Fruit fly (Drosophila melanogaster) whole organism, embryonic: Measurements from ENCODE around the gene CG43672.

Source experiments
- Abd-B ChIP-seq: fragments of 200-800 bp; sonication (Bioruptor generic); optimal IDR thresholded peaks from 2 replicates; lab custom pipeline; 2018; ENCODE audit warnings: missing biosample characterization, mild to moderate bottlenecking, missing genetic modification characterization, moderate library complexity
- Aef1 ChIP-seq: fragments of 200-800 bp; sonication (Bioruptor generic); IDR thresholded peaks from 3 replicates; pipeline ENCODE4 v1.3.6; 2022; ENCODE audit warnings: missing biosample characterization, missing genetic modification characterization
- CG10321 ChIP-seq: fragments of 200-800 bp; sonication (Bioruptor generic); IDR thresholded peaks from 2 replicates; pipeline ENCODE4 v1.3.6; 2022; ENCODE audit warnings: missing biosample characterization, missing genetic modification characterization
- CG10543 ChIP-seq: fragments of 200-800 bp; sonication (Bioruptor generic); optimal IDR thresholded peaks from 3 replicates; lab custom pipeline; 2017; ENCODE audit warnings: missing biosample characterization, mild to moderate bottlenecking, missing genetic modification characterization, moderate library complexity
- CG12236 ChIP-seq: fragments of 200-800 bp; sonication (Bioruptor generic); optimal IDR thresholded peaks from 2 replicates; lab custom pipeline; 2016; ENCODE audit warnings: missing biosample characterization, missing genetic modification characterization
- CG12299 ChIP-seq: fragments of 200-800 bp; sonication (Bioruptor generic); optimal IDR thresholded peaks from 2 replicates; lab custom pipeline; 2018; ENCODE audit warnings: missing biosample characterization, mild to moderate bottlenecking, missing genetic modification characterization
- CG1233 ChIP-seq: fragments of 200-800 bp; sonication (Bioruptor generic); optimal IDR thresholded peaks from 4 replicates; lab custom pipeline; 2018; ENCODE audit warnings: missing biosample characterization, mild to moderate bottlenecking, missing genetic modification characterization
- CG17568 ChIP-seq: fragments of 200-800 bp; sonication (Bioruptor generic); optimal IDR thresholded peaks from 2 replicates; lab custom pipeline; 2018; ENCODE audit warnings: missing biosample characterization, mild to moderate bottlenecking, missing genetic modification characterization, moderate library complexity
- CG17829 ChIP-seq: fragments of 200-800 bp; optimal IDR thresholded peaks from 2 replicates; lab custom pipeline; 2019; ENCODE audit warnings: missing biosample characterization, mild to moderate bottlenecking, missing genetic modification characterization, moderate library complexity
- CG34376 ChIP-seq: fragments of 200-800 bp; sonication (Bioruptor generic); optimal IDR thresholded peaks from 2 replicates; lab custom pipeline; 2018; ENCODE audit warnings: missing biosample characterization, mild to moderate bottlenecking, missing genetic modification characterization
- CG43689 ChIP-seq: fragments of 200-800 bp; sonication (Bioruptor generic); IDR thresholded peaks from 2 replicates; pipeline ENCODE4 v1.3.6; 2022; ENCODE audit warnings: missing biosample characterization, missing genetic modification characterization
- CG6175 ChIP-seq: fragments of 200-800 bp; sonication (Bioruptor generic); IDR thresholded peaks from 3 replicates; pipeline ENCODE4 v1.3.6; 2022; ENCODE audit warnings: missing biosample characterization, missing genetic modification characterization
- CG6654 ChIP-seq: fragments of 200-800 bp; sonication (Bioruptor generic); optimal IDR thresholded peaks from 2 replicates; lab custom pipeline; 2017; ENCODE audit warnings: missing biosample characterization, mild to moderate bottlenecking, missing genetic modification characterization
- CG8359 ChIP-seq: fragments of 200-800 bp; sonication (Bioruptor generic); optimal IDR thresholded peaks from 2 replicates; lab custom pipeline; 2017; ENCODE audit warnings: missing biosample characterization, mild to moderate bottlenecking, missing genetic modification characterization, borderline replicate concordance
- CG8944 ChIP-seq: fragments of 200-800 bp; sonication (Bioruptor generic); optimal IDR thresholded peaks from 3 replicates; lab custom pipeline; 2016; ENCODE audit warnings: missing biosample characterization, missing genetic modification characterization
- CG9215 ChIP-seq: fragments of 200-800 bp; sonication (Bioruptor generic); IDR thresholded peaks from 2 replicates; pipeline ENCODE4 v1.3.6; 2022; ENCODE audit warnings: missing biosample characterization, missing genetic modification characterization
- CrebB ChIP-seq: fragments of 200-800 bp; sonication (Bioruptor generic); optimal IDR thresholded peaks from 3 replicates; lab custom pipeline; 2018; ENCODE audit warnings: missing biosample characterization, mild to moderate bottlenecking, missing genetic modification characterization
- D ChIP-seq, 2 experiments: fragments of 200-800 bp in 1 of 2; fragments of >200 bp in 1 of 2; sonication (Bioruptor generic) in 1 of 2; optimal IDR thresholded peaks; 2 replicates in 1 of 2; 3 replicates in 1 of 2; lab custom pipeline; 2017; ENCODE audit warnings: mild to moderate bottlenecking in 1 of 2, missing biosample characterization in 1 of 2, missing genetic modification characterization in 1 of 2, missing genetic modification reagents in 1 of 2
- Dip2 ChIP-seq: fragments of 200-800 bp; sonication (Bioruptor generic); IDR thresholded peaks from 2 replicates; pipeline ENCODE4 v1.3.6; 2022; ENCODE audit warnings: missing biosample characterization, missing genetic modification characterization
- Fer2 ChIP-seq: fragments of 200-800 bp; sonication (Bioruptor generic); optimal IDR thresholded peaks from 2 replicates; lab custom pipeline; 2018; ENCODE audit warnings: missing biosample characterization, mild to moderate bottlenecking, missing genetic modification characterization, moderate library complexity
- Hr78 ChIP-seq, 2 experiments: fragments of 200-800 bp in 1 of 2; fragments of >200 bp in 1 of 2; sonication (Bioruptor generic) in 1 of 2; optimal IDR thresholded peaks; 2 replicates each; lab custom pipeline; 2017 to 2019; ENCODE audit warnings: missing biosample characterization in 2 of 2, missing genetic modification characterization in 2 of 2, mild to moderate bottlenecking in 1 of 2, moderate library complexity in 1 of 2
- Kr ChIP-seq: fragments of 200-800 bp; sonication (Bioruptor generic); optimal IDR thresholded peaks from 2 replicates; lab custom pipeline; 2017; ENCODE audit warnings: missing biosample characterization, mild to moderate bottlenecking, missing genetic modification characterization
- Lhr ChIP-seq: fragments of 200-800 bp; sonication (Bioruptor generic); optimal IDR thresholded peaks from 3 replicates; lab custom pipeline; 2017; ENCODE audit warnings: mild to moderate bottlenecking, missing biosample characterization, missing genetic modification reagents, missing genetic modification characterization
- MBD-R2 ChIP-seq: fragments of 200-800 bp; sonication (Bioruptor generic); IDR thresholded peaks from 2 replicates; pipeline ENCODE4 v1.3.6; 2022; ENCODE audit warnings: missing biosample characterization, missing genetic modification characterization
- Mad ChIP-seq: fragments of 200-800 bp; sonication (Bioruptor generic); optimal IDR thresholded peaks from 2 replicates; lab custom pipeline; 2016; ENCODE audit warnings: missing biosample characterization, missing genetic modification characterization
- Pdp1 ChIP-seq, 2 experiments: fragments of 200-800 bp; sonication (Bioruptor generic); optimal IDR thresholded peaks; 3 replicates each; lab custom pipeline; 2016; ENCODE audit warnings: missing biosample characterization in 2 of 2, missing genetic modification characterization in 2 of 2, mild to moderate bottlenecking in 1 of 2, moderate library complexity in 1 of 2
- Ptx1 ChIP-seq: fragments of 200-800 bp; sonication (Bioruptor generic); IDR thresholded peaks from 2 replicates; pipeline ENCODE4 v1.3.6; 2022; ENCODE audit warnings: missing biosample characterization, missing genetic modification characterization
- Sox102F ChIP-seq: fragments of 200-800 bp; sonication (Bioruptor generic); optimal IDR thresholded peaks from 2 replicates; lab custom pipeline; 2018; ENCODE audit warnings: missing biosample characterization, mild to moderate bottlenecking, missing genetic modification characterization, moderate library complexity
- Vsx1 ChIP-seq: fragments of 200-800 bp; sonication (Bioruptor generic); optimal IDR thresholded peaks from 2 replicates; lab custom pipeline; 2017; ENCODE audit warnings: missing biosample characterization, mild to moderate bottlenecking, missing genetic modification characterization, missing genetic modification reagents
- ap ChIP-seq: fragments of 200-800 bp; sonication (Bioruptor generic); IDR thresholded peaks from 2 replicates; pipeline ENCODE4 v1.3.6; 2022; ENCODE audit warnings: missing biosample characterization, missing genetic modification characterization
- cas ChIP-seq: fragments of 200-800 bp; sonication (Bioruptor generic); IDR thresholded peaks from 2 replicates; pipeline ENCODE4 v1.3.6; 2022; ENCODE audit warnings: missing biosample characterization, missing genetic modification characterization
- cato ChIP-seq: fragments of 200-800 bp; sonication (Bioruptor generic); optimal IDR thresholded peaks from 2 replicates; lab custom pipeline; 2016; ENCODE audit warnings: missing biosample characterization, missing genetic modification characterization, borderline replicate concordance
- chn ChIP-seq: fragments of 200-800 bp; sonication (Bioruptor generic); optimal IDR thresholded peaks from 2 replicates; lab custom pipeline; 2016; ENCODE audit warnings: missing biosample characterization, missing genetic modification characterization
- crp ChIP-seq, 2 experiments: fragments of 200-800 bp; sonication (Bioruptor generic); optimal IDR thresholded peaks; 2 replicates in 1 of 2; 3 replicates in 1 of 2; lab custom pipeline; 2017; ENCODE audit warnings: missing biosample characterization in 2 of 2, missing genetic modification characterization in 2 of 2, mild to moderate bottlenecking in 1 of 2, moderate library complexity in 1 of 2
- fd96Cb ChIP-seq: fragments of 200-800 bp; sonication (Bioruptor generic); optimal IDR thresholded peaks from 2 replicates; lab custom pipeline; 2018; ENCODE audit warnings: missing biosample characterization, mild to moderate bottlenecking, missing genetic modification characterization, moderate library complexity
- grn ChIP-seq: fragments of 200-800 bp; sonication (Bioruptor generic); optimal IDR thresholded peaks from 3 replicates; lab custom pipeline; 2017; ENCODE audit warnings: missing biosample characterization, missing genetic modification characterization
- hb ChIP-seq: fragments of 200-800 bp; sonication (Bioruptor generic); IDR thresholded peaks from 3 replicates; pipeline ENCODE4 v1.3.6; 2022; ENCODE audit warnings: missing biosample characterization, missing genetic modification characterization; ENCODE audit not compliant: partially characterized antibody
- inv ChIP-seq: fragments of 200-800 bp; sonication (Bioruptor generic); IDR thresholded peaks from 2 replicates; pipeline ENCODE4 v1.3.6; 2022; ENCODE audit warnings: missing biosample characterization, missing genetic modification characterization; ENCODE audit not compliant: partially characterized antibody
- nerfin-1 ChIP-seq: fragments of 200-800 bp; sonication (Bioruptor generic); optimal IDR thresholded peaks from 3 replicates; lab custom pipeline; 2019; ENCODE audit warnings: missing biosample characterization, mild to moderate bottlenecking, missing genetic modification characterization, moderate library complexity
- onecut ChIP-seq: fragments of 200-800 bp; sonication (Bioruptor generic); IDR thresholded peaks from 2 replicates; pipeline ENCODE4 v1.3.6; 2022; ENCODE audit warnings: missing biosample characterization, missing genetic modification characterization
- otp ChIP-seq: fragments of 200-800 bp; sonication (Bioruptor generic); IDR thresholded peaks from 3 replicates; pipeline ENCODE4, ENCODE4 v1.3.6; 2022; ENCODE audit warnings: missing biosample characterization, missing genetic modification characterization
- phol ChIP-seq: fragments of 200-800 bp; sonication (Bioruptor generic); optimal IDR thresholded peaks from 3 replicates; lab custom pipeline; 2018; ENCODE audit warnings: missing biosample characterization, mild to moderate bottlenecking, missing genetic modification characterization, moderate library complexity
- repo ChIP-seq: fragments of 200-800 bp; sonication (Bioruptor generic); optimal IDR thresholded peaks from 2 replicates; lab custom pipeline; 2016; ENCODE audit warnings: missing biosample characterization, missing genetic modification characterization
- rib ChIP-seq: fragments of 200-800 bp; sonication (Bioruptor generic); IDR thresholded peaks from 2 replicates; pipeline ENCODE4 v1.3.6; 2022; ENCODE audit warnings: missing biosample characterization, missing genetic modification characterization
- row ChIP-seq: fragments of 200-800 bp; sonication (Bioruptor generic); IDR thresholded peaks from 3 replicates; pipeline ENCODE4 v1.3.6; 2022; ENCODE audit warnings: missing biosample characterization, missing genetic modification characterization
- slbo ChIP-seq: fragments of 200-800 bp; sonication (Bioruptor generic); IDR thresholded peaks from 2 replicates; pipeline ENCODE4 v1.3.6; 2022; ENCODE audit warnings: missing biosample characterization, missing genetic modification characterization
- stwl ChIP-seq: fragments of 200-800 bp; sonication (Bioruptor generic); optimal IDR thresholded peaks from 3 replicates; lab custom pipeline; 2018; ENCODE audit warnings: missing biosample characterization, mild to moderate bottlenecking, missing genetic modification characterization, moderate library complexity
- twi ChIP-seq: fragments of 200-800 bp; optimal IDR thresholded peaks from 2 replicates; lab custom pipeline; 2019; ENCODE audit warnings: missing biosample characterization, mild to moderate bottlenecking, missing genetic modification characterization, moderate library complexity
- wek ChIP-seq: fragments of 200-800 bp; sonication (Bioruptor generic); optimal IDR thresholded peaks from 3 replicates; lab custom pipeline; 2018; ENCODE audit warnings: missing biosample characterization, mild to moderate bottlenecking, missing genetic modification characterization, moderate library complexity

Gene CG43672

dm6 chrX:15740288-15740726 lies 32.5 kb upstream of the CG43672 start (continued):
- peak; percentile 59 for TF ChIP-seq CG43689 (GFP tag; lab: Robert Waterston, UW)
- no peak for TF ChIP-seq hb (GFP tag; lab: Robert Waterston, UW)
- TF ChIP-seq grn: peak; percentile 35
- TF ChIP-seq Mad (GFP tag; lab: Kevin White, UChicago): peak; percentile 52
- peak; percentile 81 for TF ChIP-seq rib
- TF ChIP-seq otp: peak; percentile 62; the same call in 1 of the 3 replicates
- peak; percentile 80 for TF ChIP-seq CG10543 (GFP tag; lab: Kevin White, UChicago)
- no peak for TF ChIP-seq CG6654 (GFP tag; lab: Kevin White, UChicago)
- TF ChIP-seq CG34376: peak; percentile 66
- TF ChIP-seq Dip2 (GFP tag; lab: Robert Waterston, UW): no peak
- peak; percentile 73 for TF ChIP-seq Aef1
- peak; percentile 46 for TF ChIP-seq CG1233 (GFP tag; lab: Kevin White, UChicago)
- peak; percentile 58 to 63 for TF ChIP-seq Pdp1 (GFP tag; optimal IDR thresholded peaks at IDR 0.05; lab: Kevin White, UChicago)
- TF ChIP-seq row (GFP tag; lab: Robert Waterston, UW): peak; percentile 90
- TF ChIP-seq stwl (tag; lab: Kevin White, UChicago): no peak
- peak; percentile 50 for TF ChIP-seq CrebB (tag; lab: Kevin White, UChicago)
- TF ChIP-seq onecut (GFP tag; lab: Robert Waterston, UW): peak; percentile 55; the same call in 1 of the 2 replicates
- peak; percentile 91 for TF ChIP-seq slbo
- TF ChIP-seq cas (GFP tag; lab: Robert Waterston, UW): peak; percentile 73
- TF ChIP-seq CG17568 (GFP tag; lab: Kevin White, UChicago): no peak
- TF ChIP-seq D (optimal IDR thresholded peaks at IDR 0.05; lab: Kevin White, UChicago): no peak
- TF ChIP-seq D (GFP tag; optimal IDR thresholded peaks at IDR 0.05; lab: Kevin White, UChicago): no peak
- TF ChIP-seq CG8944 (GFP tag; lab: Kevin White, UChicago): peak; percentile 75
- peak; percentile 30 for TF ChIP-seq CG17829
- TF ChIP-seq ap (GFP tag; lab: Robert Waterston, UW): peak; percentile 34; the same call in 1 of the 2 replicates
- TF ChIP-seq crp (GFP tag; optimal IDR thresholded peaks at IDR 0.05; lab: Kevin White, UChicago): peak in 1 of 2 experiments; percentile 21
- TF ChIP-seq CG9215 (GFP tag; lab: Robert Waterston, UW): peak; percentile 71
- peak; percentile 52 for TF ChIP-seq phol (tag; lab: Kevin White, UChicago)
- no peak for TF ChIP-seq wek (GFP tag; lab: Kevin White, UChicago)
- peak; percentile 75 for TF ChIP-seq Ptx1 (GFP tag; lab: Robert Waterston, UW)
- peak; percentile 55 for TF ChIP-seq fd96Cb
- TF ChIP-seq CG12299 (tag; lab: Kevin White, UChicago): peak; percentile 32
- no peak for TF ChIP-seq CG8359 (GFP tag; lab: Kevin White, UChicago)
- no peak for TF ChIP-seq inv (GFP tag; lab: Robert Waterston, UW)
- no peak for TF ChIP-seq CG12236 (GFP tag; lab: Kevin White, UChicago)
- TF ChIP-seq CG10321 (GFP tag; lab: Robert Waterston, UW): 0 out of 2 replicates have a peak, but pooled peaks have one; percentile 29
- no peak for TF ChIP-seq Sox102F (GFP tag; lab: Kevin White, UChicago)
- TF ChIP-seq cato (GFP tag; lab: Kevin White, UChicago): peak; percentile 29
- no peak for TF ChIP-seq Kr
- TF ChIP-seq Fer2 (tag; lab: Kevin White, UChicago): peak; percentile 54
- peak; percentile 60; the same call in 1 of the 2 replicates for TF ChIP-seq MBD-R2 (GFP tag; lab: Robert Waterston, UW)
- TF ChIP-seq repo (GFP tag; lab: Kevin White, UChicago): no peak
- peak; percentile 67; the same call in 2 of the 3 replicates for TF ChIP-seq CG6175 (GFP tag; lab: Robert Waterston, UW)
- TF ChIP-seq Hr78 (GFP tag; optimal IDR thresholded peaks at IDR 0.05; lab: Kevin White, UChicago): no peak
- peak; percentile 44 for TF ChIP-seq chn
- TF ChIP-seq Lhr: no peak
- peak; percentile 19 for TF ChIP-seq nerfin-1
- TF ChIP-seq Abd-B: peak; percentile 12
- TF ChIP-seq twi (tag; lab: Kevin White, UChicago): no peak
- TF ChIP-seq Vsx1 (GFP tag; lab: Kevin White, UChicago): peak; percentile 70
